Fruit fly (Drosophila melanogaster) whole organism, embryonic: ENCODE data around the gene nxf4.

Source experiments
- Awh ChIP-seq: fragments of 200-800 bp; sonication (Bioruptor generic); IDR thresholded peaks from 2 replicates; pipeline ENCODE4, ENCODE4 v1.3.6; 2022; ENCODE audit warnings: missing biosample characterization, missing genetic modification characterization
- B-H1 ChIP-seq: fragments of 200-800 bp; sonication (Bioruptor generic); IDR thresholded peaks from 3 replicates; pipeline ENCODE4 v1.3.6; 2022; ENCODE audit warnings: missing biosample characterization, missing genetic modification characterization
- Bteb2 ChIP-seq: fragments of 200-800 bp; sonication (Bioruptor generic); optimal IDR thresholded peaks from 2 replicates; lab custom pipeline; 2016; ENCODE audit warnings: missing biosample characterization, missing genetic modification characterization
- CG10321 ChIP-seq: fragments of 200-800 bp; sonication (Bioruptor generic); IDR thresholded peaks from 2 replicates; pipeline ENCODE4 v1.3.6; 2022; ENCODE audit warnings: missing biosample characterization, missing genetic modification characterization
- CG10979 ChIP-seq: fragments of 200-800 bp; sonication (Bioruptor generic); optimal IDR thresholded peaks from 2 replicates; lab custom pipeline; 2018; ENCODE audit warnings: missing biosample characterization, mild to moderate bottlenecking, missing genetic modification characterization, moderate library complexity
- CG11696 ChIP-seq: fragments of 200-800 bp; sonication (Bioruptor generic); IDR thresholded peaks from 2 replicates; pipeline ENCODE4 v1.3.6; 2022; ENCODE audit warnings: missing biosample characterization, missing genetic modification characterization
- CG12219 ChIP-seq: fragments of 200-800 bp; sonication (Bioruptor generic); optimal IDR thresholded peaks from 3 replicates; lab custom pipeline; 2018; ENCODE audit warnings: missing biosample characterization, mild to moderate bottlenecking, missing genetic modification characterization
- CG13296 ChIP-seq: fragments of 200-800 bp; sonication (Bioruptor generic); optimal IDR thresholded peaks from 3 replicates; lab custom pipeline; 2018; ENCODE audit warnings: missing biosample characterization, mild to moderate bottlenecking, missing genetic modification characterization
- CG14667 ChIP-seq: fragments of 200-800 bp; sonication (Bioruptor generic); IDR thresholded peaks from 2 replicates; pipeline ENCODE4 v1.3.6; 2022; ENCODE audit warnings: missing biosample characterization, missing genetic modification characterization
- CG15479 ChIP-seq: fragments of 200-800 bp; sonication (Bioruptor generic); optimal IDR thresholded peaks from 3 replicates; lab custom pipeline; 2019; ENCODE audit warnings: missing biosample characterization, mild to moderate bottlenecking, missing genetic modification characterization, moderate library complexity
- CG15696 ChIP-seq: fragments of 200-800 bp; sonication (Bioruptor generic); optimal IDR thresholded peaks from 2 replicates; lab custom pipeline; 2019; ENCODE audit warnings: missing biosample characterization, mild to moderate bottlenecking, missing genetic modification characterization, moderate library complexity
- CG1603 ChIP-seq: fragments of 200-800 bp; sonication (Bioruptor generic); optimal IDR thresholded peaks from 2 replicates; lab custom pipeline; 2019; ENCODE audit warnings: missing biosample characterization, mild to moderate bottlenecking, missing genetic modification characterization, moderate library complexity
- CG17568 ChIP-seq: fragments of 200-800 bp; sonication (Bioruptor generic); optimal IDR thresholded peaks from 2 replicates; lab custom pipeline; 2018; ENCODE audit warnings: missing biosample characterization, mild to moderate bottlenecking, missing genetic modification characterization, moderate library complexity
- CG17612 ChIP-seq: fragments of 200-800 bp; sonication (Bioruptor generic); IDR thresholded peaks from 2 replicates; pipeline ENCODE4 v1.3.6; 2022; ENCODE audit warnings: missing biosample characterization, missing genetic modification characterization
- CG17829 ChIP-seq: fragments of 200-800 bp; optimal IDR thresholded peaks from 2 replicates; lab custom pipeline; 2019; ENCODE audit warnings: missing biosample characterization, mild to moderate bottlenecking, missing genetic modification characterization, moderate library complexity
- CG1832 ChIP-seq: fragments of 200-800 bp; sonication (Bioruptor generic); optimal IDR thresholded peaks from 2 replicates; lab custom pipeline; 2017; ENCODE audit warnings: missing biosample characterization, mild to moderate bottlenecking, missing genetic modification characterization, inconsistent platforms
- CG2129 ChIP-seq: fragments of 200-800 bp; sonication (Bioruptor generic); IDR thresholded peaks from 2 replicates; pipeline ENCODE4 v1.3.6; 2022; ENCODE audit warnings: missing biosample characterization, missing genetic modification characterization; ENCODE audit not compliant: partially characterized antibody
- CG30403 ChIP-seq: fragments of 200-800 bp; sonication (Bioruptor generic); optimal IDR thresholded peaks from 3 replicates; lab custom pipeline; 2016; ENCODE audit warnings: missing biosample characterization, missing genetic modification characterization
- CG3065 ChIP-seq: fragments of 200-800 bp; sonication (Bioruptor generic); optimal IDR thresholded peaks from 2 replicates; lab custom pipeline; 2016; ENCODE audit warnings: missing biosample characterization, missing genetic modification characterization
- CG3726 ChIP-seq: fragments of 200-800 bp; sonication (Bioruptor generic); IDR thresholded peaks from 3 replicates; pipeline ENCODE4, ENCODE4 v1.3.6; 2022; ENCODE audit warnings: missing biosample characterization, missing genetic modification characterization
- CG4282 ChIP-seq: fragments of 200-800 bp; sonication (Bioruptor generic); optimal IDR thresholded peaks from 2 replicates; lab custom pipeline; 2016; ENCODE audit warnings: missing biosample characterization, missing genetic modification characterization
- CG8478 ChIP-seq: fragments of >200 bp; optimal IDR thresholded peaks from 2 replicates; lab custom pipeline; 2018
- CG8924 ChIP-seq: fragments of 200-800 bp; optimal IDR thresholded peaks from 3 replicates; lab custom pipeline; 2019; ENCODE audit warnings: missing biosample characterization, mild to moderate bottlenecking, missing genetic modification characterization, moderate library complexity
- Chrac-16 ChIP-seq: fragments of 200-800 bp; sonication (Bioruptor generic); optimal IDR thresholded peaks from 3 replicates; lab custom pipeline; 2016; ENCODE audit warnings: missing biosample characterization, missing genetic modification characterization
- Dek ChIP-seq: fragments of 200-800 bp; sonication (Bioruptor generic); optimal IDR thresholded peaks from 3 replicates; lab custom pipeline; 2019; ENCODE audit warnings: missing biosample characterization, mild to moderate bottlenecking, missing genetic modification characterization, moderate library complexity
- Dip3 ChIP-seq: fragments of 200-800 bp; sonication (Bioruptor generic); optimal IDR thresholded peaks from 3 replicates; lab custom pipeline; 2016; ENCODE audit warnings: missing biosample characterization, missing genetic modification characterization
- Dref ChIP-seq: fragments of 200-800 bp; sonication (Bioruptor generic); IDR thresholded peaks from 2 replicates; pipeline ENCODE4 v1.3.6; 2022; ENCODE audit warnings: missing biosample characterization, missing genetic modification characterization
- E2f2 ChIP-seq: fragments of 200-800 bp; sonication (Bioruptor generic); IDR thresholded peaks from 2 replicates; pipeline ENCODE4 v1.3.6; 2022; ENCODE audit warnings: missing biosample characterization, missing genetic modification characterization
- Ets97D ChIP-seq: fragments of 200-800 bp; sonication (Bioruptor generic); optimal IDR thresholded peaks from 3 replicates; lab custom pipeline; 2016; ENCODE audit warnings: missing biosample characterization, missing genetic modification characterization
- HLHmδ ChIP-seq: fragments of 200-800 bp; sonication (Bioruptor generic); optimal IDR thresholded peaks from 2 replicates; lab custom pipeline; 2018; ENCODE audit warnings: missing biosample characterization, mild to moderate bottlenecking, missing genetic modification characterization, moderate library complexity
- Lim3 ChIP-seq: fragments of 200-800 bp; sonication (Bioruptor generic); IDR thresholded peaks from 2 replicates; pipeline ENCODE4 v1.3.6; 2022; ENCODE audit warnings: missing biosample characterization, missing genetic modification characterization
- Meics ChIP-seq: fragments of 200-800 bp; sonication (Bioruptor generic); optimal IDR thresholded peaks from 2 replicates; lab custom pipeline; 2017; ENCODE audit warnings: missing biosample characterization, mild to moderate bottlenecking, missing genetic modification characterization
- NC2α ChIP-seq: fragments of 200-800 bp; sonication (Bioruptor generic); optimal IDR thresholded peaks from 2 replicates; lab custom pipeline; 2016; ENCODE audit warnings: missing biosample characterization, missing genetic modification characterization
- Nf-YB ChIP-seq: fragments of 200-800 bp; sonication (Bioruptor generic); optimal IDR thresholded peaks from 3 replicates; lab custom pipeline; 2019; ENCODE audit warnings: missing biosample characterization, mild to moderate bottlenecking, missing genetic modification characterization, moderate library complexity
- Nf-YC ChIP-seq: fragments of 200-800 bp; optimal IDR thresholded peaks from 3 replicates; lab custom pipeline; 2019; ENCODE audit warnings: missing biosample characterization, mild to moderate bottlenecking, missing genetic modification characterization, moderate library complexity
- Oli ChIP-seq: fragments of 200-800 bp; sonication (Bioruptor generic); optimal IDR thresholded peaks from 2 replicates; lab custom pipeline; 2018; ENCODE audit warnings: missing biosample characterization, mild to moderate bottlenecking, missing genetic modification characterization, moderate library complexity
- Sox102F ChIP-seq: fragments of 200-800 bp; sonication (Bioruptor generic); optimal IDR thresholded peaks from 2 replicates; lab custom pipeline; 2018; ENCODE audit warnings: missing biosample characterization, mild to moderate bottlenecking, missing genetic modification characterization, moderate library complexity
- Trl ChIP-seq, 3 experiments: fragments of >200 bp in 2 of 3; fragments of 200-800 bp in 1 of 3; sonication (Bioruptor generic) in 1 of 3; optimal IDR thresholded peaks; 2 replicates in 1 of 3; 3 replicates in 2 of 3; lab custom pipeline; 2016 to 2017; ENCODE audit warnings: missing biosample characterization in 1 of 3, missing genetic modification characterization in 1 of 3
- bigmax ChIP-seq: fragments of 200-800 bp; sonication (Bioruptor generic); optimal IDR thresholded peaks from 2 replicates; lab custom pipeline; 2018; ENCODE audit warnings: missing biosample characterization, mild to moderate bottlenecking, missing genetic modification characterization
- corto ChIP-seq: fragments of 200-800 bp; sonication (Bioruptor generic); optimal IDR thresholded peaks from 2 replicates; lab custom pipeline; 2016; ENCODE audit warnings: missing biosample characterization, mild to moderate bottlenecking, missing genetic modification characterization, moderate library complexity
- dan ChIP-seq: fragments of 200-800 bp; sonication (Bioruptor generic); IDR thresholded peaks from 2 replicates; pipeline ENCODE4 v1.3.6; 2022; ENCODE audit warnings: missing biosample characterization, missing genetic modification characterization
- exex ChIP-seq: fragments of 200-800 bp; sonication (Bioruptor generic); optimal IDR thresholded peaks from 4 replicates; lab custom pipeline; 2018; ENCODE audit warnings: missing biosample characterization, mild to moderate bottlenecking, missing genetic modification characterization, moderate library complexity
- fd64A ChIP-seq: fragments of 200-800 bp; sonication (Bioruptor generic); optimal IDR thresholded peaks from 3 replicates; lab custom pipeline; 2018; ENCODE audit warnings: missing biosample characterization, mild to moderate bottlenecking, missing genetic modification characterization
- fu2 ChIP-seq: fragments of 200-800 bp; sonication (Bioruptor generic); optimal IDR thresholded peaks from 2 replicates; lab custom pipeline; 2016; ENCODE audit warnings: missing biosample characterization, missing genetic modification characterization
- gcm ChIP-seq: fragments of 200-800 bp; sonication (Bioruptor generic); optimal IDR thresholded peaks from 2 replicates; lab custom pipeline; 2019; ENCODE audit warnings: missing biosample characterization, mild to moderate bottlenecking, missing genetic modification characterization, moderate library complexity
- luna ChIP-seq: fragments of 200-800 bp; sonication (Bioruptor generic); optimal IDR thresholded peaks from 2 replicates; lab custom pipeline; 2016; ENCODE audit warnings: missing biosample characterization, missing genetic modification characterization
- pfk ChIP-seq: fragments of 200-800 bp; sonication (Bioruptor generic); optimal IDR thresholded peaks from 2 replicates; lab custom pipeline; 2018; ENCODE audit warnings: missing biosample characterization, mild to moderate bottlenecking, missing genetic modification characterization, moderate library complexity
- salm ChIP-seq: fragments of 200-800 bp; sonication (Bioruptor generic); optimal IDR thresholded peaks from 2 replicates; lab custom pipeline; 2018; ENCODE audit warnings: missing biosample characterization, mild to moderate bottlenecking, missing genetic modification characterization
- sna ChIP-seq: fragments of 200-800 bp; sonication (Bioruptor generic); IDR thresholded peaks from 2 replicates; pipeline ENCODE4 v1.3.6; 2022; ENCODE audit warnings: missing biosample characterization, missing genetic modification characterization; ENCODE audit not compliant: partially characterized antibody
- sug ChIP-seq: fragments of 200-800 bp; optimal IDR thresholded peaks from 2 replicates; lab custom pipeline; 2019; ENCODE audit warnings: missing biosample characterization, mild to moderate bottlenecking, missing genetic modification characterization, moderate library complexity
- tin ChIP-seq: fragments of 200-800 bp; sonication (Bioruptor generic); optimal IDR thresholded peaks from 3 replicates; lab custom pipeline; 2016; ENCODE audit warnings: missing biosample characterization, missing genetic modification characterization
- vfl ChIP-seq: fragments of 200-800 bp; sonication (Bioruptor generic); optimal IDR thresholded peaks from 2 replicates; lab custom pipeline; 2016; ENCODE audit warnings: missing biosample characterization, missing genetic modification characterization

Gene nxf4

dm6 chr3R:7313034-7313433 lies 33.5 kb upstream of the nxf4 start:
- TF ChIP-seq CG13296 (GFP tag; lab: Kevin White, UChicago): no peak
- TF ChIP-seq exex: no peak
- no peak for TF ChIP-seq CG1603 (tag; lab: Kevin White, UChicago)
- no peak for TF ChIP-seq CG17612
- TF ChIP-seq gcm (GFP tag; lab: Kevin White, UChicago): no peak
- TF ChIP-seq CG2129 (GFP tag; lab: Robert Waterston, UW): no peak
- TF ChIP-seq CG15696 (tag; lab: Kevin White, UChicago): no peak
- TF ChIP-seq luna (GFP tag; lab: Kevin White, UChicago): no peak
- no peak for TF ChIP-seq sug (tag; lab: Kevin White, UChicago)
- peak; percentile 98 for TF ChIP-seq Nf-YC (tag; lab: Kevin White, UChicago)
- TF ChIP-seq fu2: no peak
- TF ChIP-seq CG17568: no peak
- 0 out of 2 replicates have a peak, but pooled peaks have one; percentile 52 for TF ChIP-seq sna
- TF ChIP-seq CG3726: no peak
- TF ChIP-seq CG8924 (tag; lab: Kevin White, UChicago): no peak
- no peak for TF ChIP-seq dan (GFP tag; lab: Robert Waterston, UW)
- no peak for TF ChIP-seq Sox102F
- TF ChIP-seq bigmax (GFP tag; lab: Kevin White, UChicago): no peak
- no peak for TF ChIP-seq CG15479
- no peak for TF ChIP-seq CG30403 (GFP tag; lab: Kevin White, UChicago)
- TF ChIP-seq pfk (GFP tag; lab: Kevin White, UChicago): no peak
- no peak for TF ChIP-seq corto (GFP tag; lab: Kevin White, UChicago)
- TF ChIP-seq salm: no peak
- TF ChIP-seq B-H1: no peak
- TF ChIP-seq CG11696 (GFP tag; lab: Robert Waterston, UW): no peak
- TF ChIP-seq CG17829: no peak
- peak; percentile 89 for TF ChIP-seq CG10321
- no peak for TF ChIP-seq Lim3 (GFP tag; lab: Robert Waterston, UW)
- TF ChIP-seq Nf-YB (GFP tag; lab: Kevin White, UChicago): peak; percentile 97
- no peak for TF ChIP-seq CG10979 (tag; lab: Kevin White, UChicago)
- no peak for TF ChIP-seq CG12219 (GFP tag; lab: Kevin White, UChicago)
- no peak for TF ChIP-seq tin (GFP tag; lab: Kevin White, UChicago)
- TF ChIP-seq CG8478 (lab: Kevin White, UChicago): peak; percentile 92
- TF ChIP-seq CG1832 (GFP tag; lab: Kevin White, UChicago): peak; percentile 88
- TF ChIP-seq Chrac-16 (GFP tag; lab: Kevin White, UChicago): no peak
- no peak for TF ChIP-seq Meics (GFP tag; lab: Kevin White, UChicago)
- no peak for TF ChIP-seq HLHmδ (GFP tag; lab: Kevin White, UChicago)
- TF ChIP-seq NC2α (GFP tag; lab: Kevin White, UChicago): no peak
- TF ChIP-seq fd64A (GFP tag; lab: Kevin White, UChicago): no peak
- TF ChIP-seq CG14667: no peak
- TF ChIP-seq Ets97D (GFP tag; lab: Kevin White, UChicago): no peak
- no peak for TF ChIP-seq vfl
- TF ChIP-seq Bteb2 (GFP tag; lab: Kevin White, UChicago): no peak
- TF ChIP-seq E2f2 (GFP tag; lab: Robert Waterston, UW): no peak
- TF ChIP-seq Dek (tag; lab: Kevin White, UChicago): no peak
- no peak for TF ChIP-seq CG3065 (GFP tag; lab: Kevin White, UChicago)
- TF ChIP-seq CG4282 (GFP tag; lab: Kevin White, UChicago): no peak
- TF ChIP-seq Awh (GFP tag; lab: Robert Waterston, UW): no peak
- TF ChIP-seq Oli (tag; lab: Kevin White, UChicago): no peak
- no peak for TF ChIP-seq Dip3 (GFP tag; lab: Kevin White, UChicago)
- TF ChIP-seq Trl (optimal IDR thresholded peaks at IDR 0.05; lab: Kevin White, UChicago): peak; percentile 50 to 65
- TF ChIP-seq Trl (GFP tag; optimal IDR thresholded peaks at IDR 0.05; lab: Kevin White, UChicago): no peak
- 0 out of 2 replicates have a peak, but pooled peaks have one; percentile 0 for TF ChIP-seq Dref (GFP tag; lab: Robert Waterston, UW)
